Fruit fly (Drosophila melanogaster) whole organism, embryonic: Measurements from ENCODE around the gene Eip75B.

Experiments used
- BEAF-32 ChIP-seq: fragments of 200-800 bp; sonication (Bioruptor generic); optimal IDR thresholded peaks from 3 replicates; lab custom pipeline; 2017; ENCODE audit warnings: missing biosample characterization, missing genetic modification characterization, mild to moderate bottlenecking, moderate library complexity, missing genetic modification reagents
- CG1024 ChIP-seq: fragments of 200-800 bp; sonication (Bioruptor generic); IDR thresholded peaks from 2 replicates; pipeline ENCODE4 v1.3.6; 2022; ENCODE audit warnings: missing biosample characterization, missing genetic modification characterization
- CG11247 ChIP-seq: fragments of 200-800 bp; sonication (Bioruptor generic); IDR thresholded peaks from 2 replicates; pipeline ENCODE4 v1.3.6; 2022; ENCODE audit warnings: missing biosample characterization, missing genetic modification characterization
- CG11560 ChIP-seq: fragments of 200-800 bp; sonication (Bioruptor generic); IDR thresholded peaks from 3 replicates; pipeline ENCODE4 v1.3.6; 2022; ENCODE audit warnings: missing biosample characterization, missing genetic modification characterization
- CG12155 ChIP-seq: fragments of 200-800 bp; sonication (Bioruptor generic); optimal IDR thresholded peaks from 3 replicates; lab custom pipeline; 2016; ENCODE audit warnings: missing biosample characterization, missing genetic modification characterization
- CG12299 ChIP-seq: fragments of 200-800 bp; sonication (Bioruptor generic); optimal IDR thresholded peaks from 2 replicates; lab custom pipeline; 2018; ENCODE audit warnings: missing biosample characterization, mild to moderate bottlenecking, missing genetic modification characterization
- CG12391 ChIP-seq: fragments of 200-800 bp; sonication (Bioruptor generic); optimal IDR thresholded peaks from 3 replicates; lab custom pipeline; 2018; ENCODE audit warnings: missing biosample characterization, mild to moderate bottlenecking, missing genetic modification characterization, moderate library complexity
- CG13287 ChIP-seq: fragments of 200-800 bp; sonication (Bioruptor generic); IDR thresholded peaks from 2 replicates; pipeline ENCODE4 v1.3.6; 2022; ENCODE audit warnings: missing biosample characterization, missing genetic modification characterization; ENCODE audit not compliant: partially characterized antibody
- CG14860 ChIP-seq: fragments of 200-800 bp; sonication (Bioruptor generic); IDR thresholded peaks from 3 replicates; pipeline ENCODE4 v1.3.6; 2022; ENCODE audit warnings: missing biosample characterization, missing genetic modification characterization; ENCODE audit not compliant: partially characterized antibody
- CG15479 ChIP-seq: fragments of 200-800 bp; sonication (Bioruptor generic); optimal IDR thresholded peaks from 3 replicates; lab custom pipeline; 2019; ENCODE audit warnings: missing biosample characterization, mild to moderate bottlenecking, missing genetic modification characterization, moderate library complexity
- CG1603 ChIP-seq: fragments of 200-800 bp; sonication (Bioruptor generic); optimal IDR thresholded peaks from 2 replicates; lab custom pipeline; 2019; ENCODE audit warnings: missing biosample characterization, mild to moderate bottlenecking, missing genetic modification characterization, moderate library complexity
- CG1647 ChIP-seq: fragments of 200-800 bp; sonication (Bioruptor generic); optimal IDR thresholded peaks from 3 replicates; lab custom pipeline; 2016; ENCODE audit warnings: missing biosample characterization, missing genetic modification characterization
- CG16779 ChIP-seq: fragments of 200-800 bp; sonication (Bioruptor generic); IDR thresholded peaks from 2 replicates; pipeline ENCODE4 v1.3.6; 2022; ENCODE audit warnings: missing biosample characterization, missing genetic modification characterization
- CG17361 ChIP-seq: fragments of 200-800 bp; sonication (Bioruptor generic); IDR thresholded peaks from 3 replicates; pipeline ENCODE4 v1.3.6; 2022; ENCODE audit warnings: missing biosample characterization, missing genetic modification characterization
- CG17385 ChIP-seq: fragments of 200-800 bp; sonication (Bioruptor generic); optimal IDR thresholded peaks from 3 replicates; lab custom pipeline; 2018; ENCODE audit warnings: missing biosample characterization, mild to moderate bottlenecking, missing genetic modification characterization
- CG32532 ChIP-seq: fragments of 200-800 bp; sonication (Bioruptor generic); IDR thresholded peaks from 2 replicates; pipeline ENCODE4 v1.3.6; 2022; ENCODE audit warnings: missing biosample characterization, missing genetic modification characterization
- CG34376 ChIP-seq: fragments of 200-800 bp; sonication (Bioruptor generic); optimal IDR thresholded peaks from 2 replicates; lab custom pipeline; 2018; ENCODE audit warnings: missing biosample characterization, mild to moderate bottlenecking, missing genetic modification characterization
- CG34422 ChIP-seq: fragments of 200-800 bp; sonication (Bioruptor generic); IDR thresholded peaks from 3 replicates; pipeline ENCODE4 v1.3.6; 2022; ENCODE audit warnings: missing biosample characterization, missing genetic modification characterization
- CG4730 ChIP-seq: fragments of 200-800 bp; sonication (Bioruptor generic); IDR thresholded peaks from 2 replicates; pipeline ENCODE4 v1.3.6; 2022; ENCODE audit warnings: missing biosample characterization, missing genetic modification characterization
- CG5245 ChIP-seq: fragments of 200-800 bp; sonication (Bioruptor generic); optimal IDR thresholded peaks from 3 replicates; lab custom pipeline; 2016; ENCODE audit warnings: missing biosample characterization, missing genetic modification characterization
- CG5953 ChIP-seq: fragments of 200-800 bp; sonication (Bioruptor generic); IDR thresholded peaks from 2 replicates; pipeline ENCODE4 v1.3.6; 2022; ENCODE audit warnings: missing biosample characterization, missing genetic modification characterization
- CG6791 ChIP-seq: fragments of 200-800 bp; sonication (Bioruptor generic); IDR thresholded peaks from 3 replicates; pipeline ENCODE4 v1.3.6; 2022; ENCODE audit warnings: missing biosample characterization, missing genetic modification characterization; ENCODE audit not compliant: partially characterized antibody
- CG8281 ChIP-seq: fragments of 200-800 bp; sonication (Bioruptor generic); optimal IDR thresholded peaks from 2 replicates; lab custom pipeline; 2018; ENCODE audit warnings: missing biosample characterization, mild to moderate bottlenecking, missing genetic modification characterization, moderate library complexity
- Doc3 ChIP-seq: fragments of 200-800 bp; sonication (Bioruptor generic); IDR thresholded peaks from 3 replicates; pipeline ENCODE4 v1.3.6; 2022; ENCODE audit warnings: missing biosample characterization, missing genetic modification characterization; ENCODE audit not compliant: partially characterized antibody
- E2f2 ChIP-seq: fragments of 200-800 bp; sonication (Bioruptor generic); IDR thresholded peaks from 2 replicates; pipeline ENCODE4 v1.3.6; 2022; ENCODE audit warnings: missing biosample characterization, missing genetic modification characterization
- HmgD ChIP-seq: fragments of 200-800 bp; sonication (Bioruptor generic); optimal IDR thresholded peaks from 3 replicates; lab custom pipeline; 2016; ENCODE audit warnings: missing biosample characterization, missing genetic modification characterization
- Hmx ChIP-seq: fragments of 200-800 bp; sonication (Bioruptor generic); optimal IDR thresholded peaks from 2 replicates; lab custom pipeline; 2016; ENCODE audit warnings: missing biosample characterization, missing genetic modification characterization
- MESR4 ChIP-seq: fragments of 200-800 bp; sonication (Bioruptor generic); optimal IDR thresholded peaks from 2 replicates; lab custom pipeline; 2018; ENCODE audit warnings: missing biosample characterization, mild to moderate bottlenecking, missing genetic modification characterization, moderate library complexity
- Poxn ChIP-seq: fragments of 200-800 bp; sonication (Bioruptor generic); IDR thresholded peaks from 2 replicates; pipeline ENCODE4 v1.3.6; 2022; ENCODE audit warnings: missing biosample characterization, missing genetic modification characterization
- Stat92E ChIP-seq, 3 experiments: fragments of >200 bp in 2 of 3; fragments of 200-800 bp in 1 of 3; sonication (Bioruptor generic) in 1 of 3; optimal IDR thresholded peaks; 2 replicates each; lab custom pipeline; 2017 to 2019; ENCODE audit warnings: missing biosample characterization in 3 of 3, missing genetic modification characterization in 3 of 3, mild to moderate bottlenecking in 1 of 3, moderate library complexity in 1 of 3
- TFAM ChIP-seq: fragments of 200-800 bp; sonication (Bioruptor generic); optimal IDR thresholded peaks from 2 replicates; lab custom pipeline; 2017; ENCODE audit warnings: missing biosample characterization, missing genetic modification characterization, inconsistent platforms
- Trl ChIP-seq, 3 experiments: fragments of >200 bp in 2 of 3; fragments of 200-800 bp in 1 of 3; sonication (Bioruptor generic) in 1 of 3; optimal IDR thresholded peaks; 2 replicates in 1 of 3; 3 replicates in 2 of 3; lab custom pipeline; 2016 to 2017; ENCODE audit warnings: missing biosample characterization in 1 of 3, missing genetic modification characterization in 1 of 3
- Usf ChIP-seq: fragments of 200-800 bp; sonication (Bioruptor generic); optimal IDR thresholded peaks from 2 replicates; lab custom pipeline; 2017; ENCODE audit warnings: missing genotype, missing biosample characterization, missing genetic modification characterization
- aop ChIP-seq: fragments of 200-800 bp; sonication (Bioruptor generic); IDR thresholded peaks from 2 replicates; pipeline ENCODE4 v1.3.6; 2022; ENCODE audit warnings: missing biosample characterization, missing genetic modification characterization
- bcd ChIP-seq: fragments of 200-800 bp; sonication (Bioruptor generic); optimal IDR thresholded peaks from 2 replicates; lab custom pipeline; 2017; ENCODE audit warnings: missing biosample characterization, mild to moderate bottlenecking, missing genetic modification characterization
- br ChIP-seq: fragments of >200 bp; optimal IDR thresholded peaks from 2 replicates; lab custom pipeline; 2017
- croc ChIP-seq: fragments of 200-800 bp; sonication (Bioruptor generic); conservative IDR thresholded peaks from 3 replicates; pipeline ENCODE4 v1.3.6; 2022; ENCODE audit warnings: missing biosample characterization, missing genetic modification characterization
- cwo ChIP-seq: fragments of 200-800 bp; sonication (Bioruptor generic); optimal IDR thresholded peaks from 3 replicates; lab custom pipeline; 2017; ENCODE audit warnings: missing biosample characterization, missing genetic modification characterization, mild to moderate bottlenecking, moderate library complexity, missing genetic modification reagents
- fd3F ChIP-seq: fragments of 200-800 bp; sonication (Bioruptor generic); optimal IDR thresholded peaks from 2 replicates; lab custom pipeline; 2018; ENCODE audit warnings: missing biosample characterization, mild to moderate bottlenecking, missing genetic modification characterization, moderate library complexity
- ind ChIP-seq: fragments of 200-800 bp; sonication (Bioruptor generic); optimal IDR thresholded peaks from 3 replicates; lab custom pipeline; 2016; ENCODE audit warnings: missing biosample characterization, missing genetic modification characterization
- insv ChIP-seq, 2 experiments: fragments of 200-800 bp; sonication (Bioruptor generic); optimal IDR thresholded peaks; 3 replicates each; lab custom pipeline; 2016 to 2018; ENCODE audit warnings: missing biosample characterization in 2 of 2, missing genetic modification characterization in 2 of 2
- inv ChIP-seq: fragments of 200-800 bp; sonication (Bioruptor generic); IDR thresholded peaks from 2 replicates; pipeline ENCODE4 v1.3.6; 2022; ENCODE audit warnings: missing biosample characterization, missing genetic modification characterization; ENCODE audit not compliant: partially characterized antibody
- nau ChIP-seq: fragments of 200-800 bp; sonication (Bioruptor generic); optimal IDR thresholded peaks from 3 replicates; lab custom pipeline; 2017; ENCODE audit warnings: missing biosample characterization, mild to moderate bottlenecking, missing genetic modification characterization, missing genetic modification reagents
- nmo ChIP-seq: fragments of 200-800 bp; sonication (Bioruptor generic); optimal IDR thresholded peaks from 2 replicates; lab custom pipeline; 2018; ENCODE audit warnings: missing biosample characterization, mild to moderate bottlenecking, missing genetic modification characterization, moderate library complexity
- salm ChIP-seq: fragments of 200-800 bp; sonication (Bioruptor generic); optimal IDR thresholded peaks from 2 replicates; lab custom pipeline; 2018; ENCODE audit warnings: missing biosample characterization, mild to moderate bottlenecking, missing genetic modification characterization
- schlank ChIP-seq: fragments of 200-800 bp; sonication (Bioruptor generic); optimal IDR thresholded peaks from 2 replicates; lab custom pipeline; 2018; ENCODE audit warnings: missing biosample characterization, mild to moderate bottlenecking, missing genetic modification characterization
- unpg ChIP-seq: fragments of 200-800 bp; sonication (Bioruptor generic); optimal IDR thresholded peaks from 3 replicates; lab custom pipeline; 2018; ENCODE audit warnings: missing biosample characterization, mild to moderate bottlenecking, missing genetic modification characterization, moderate library complexity
- vfl ChIP-seq: fragments of 200-800 bp; sonication (Bioruptor generic); optimal IDR thresholded peaks from 2 replicates; lab custom pipeline; 2016; ENCODE audit warnings: missing biosample characterization, missing genetic modification characterization

Gene Eip75B

dm6 chr3L:18005055-18005874, 59.2 kb downstream of the Eip75B start (continued):
- TF ChIP-seq inv (GFP tag; lab: Robert Waterston, UW), result no peak
- no peak for TF ChIP-seq aop (GFP tag; lab: Robert Waterston, UW)
- no peak for TF ChIP-seq CG34376 (GFP tag; lab: Kevin White, UChicago)
- peak; percentile 72 for TF ChIP-seq salm
- TF ChIP-seq CG34422 (GFP tag; lab: Robert Waterston, UW), result peak; percentile 71; the same call in 2 of the 3 replicates
- TF ChIP-seq BEAF-32, result no peak
- TF ChIP-seq CG13287 (GFP tag; lab: Robert Waterston, UW), result no peak
- peak; percentile 62 for TF ChIP-seq CG12155
- TF ChIP-seq croc (GFP tag; lab: Robert Waterston, UW), result peak; percentile 78
- TF ChIP-seq CG12299 (tag; lab: Kevin White, UChicago), result no peak
- no peak for TF ChIP-seq CG11560 (tag; lab: Robert Waterston, UW)
- peak; percentile 73 for TF ChIP-seq unpg (GFP tag; lab: Kevin White, UChicago)
- TF ChIP-seq HmgD (GFP tag; lab: Kevin White, UChicago), result no peak
- no peak for TF ChIP-seq CG16779
- TF ChIP-seq fd3F (GFP tag; lab: Kevin White, UChicago), result peak; percentile 26
- peak; percentile 62 for TF ChIP-seq nau (GFP tag; lab: Kevin White, UChicago)
- TF ChIP-seq CG8281 (tag; lab: Kevin White, UChicago), result peak; percentile 41
- peak; percentile 53 for TF ChIP-seq ind
- TF ChIP-seq CG5245 (GFP tag; lab: Kevin White, UChicago), result peak; percentile 53
- TF ChIP-seq insv (GFP tag; optimal IDR thresholded peaks at IDR 0.05; lab: Kevin White, UChicago), result no peak
- TF ChIP-seq CG6791, result no peak
- no peak for TF ChIP-seq TFAM (GFP tag; lab: Kevin White, UChicago)
- peak; percentile 8 to 56 for TF ChIP-seq Trl (optimal IDR thresholded peaks at IDR 0.05; lab: Kevin White, UChicago)
- TF ChIP-seq Trl (GFP tag; optimal IDR thresholded peaks at IDR 0.05; lab: Kevin White, UChicago), result peak; percentile 67
- peak in 1 of 3 experiments; percentile 84 for TF ChIP-seq Stat92E (GFP tag; optimal IDR thresholded peaks at IDR 0.05; lab: Kevin White, UChicago)
- TF ChIP-seq CG15479 (GFP tag; lab: Kevin White, UChicago), result peak; percentile 64
- no peak for TF ChIP-seq CG11247 (GFP tag; lab: Robert Waterston, UW)
- 0 out of 2 replicates have a peak, but pooled peaks have one; percentile 32 for TF ChIP-seq CG4730 (GFP tag; lab: Robert Waterston, UW)
- peak; percentile 75 for TF ChIP-seq CG17385 (GFP tag; lab: Kevin White, UChicago)
- no peak for TF ChIP-seq MESR4 (GFP tag; lab: Kevin White, UChicago)
- TF ChIP-seq cwo (GFP tag; lab: Kevin White, UChicago), result peak; percentile 42
- peak; percentile 10 for TF ChIP-seq CG1647 (GFP tag; lab: Kevin White, UChicago)
- TF ChIP-seq CG17361, result peak; percentile 97
- TF ChIP-seq br (lab: Kevin White, UChicago), result no peak
- no peak for TF ChIP-seq CG5953
- no peak for TF ChIP-seq Doc3 (GFP tag; lab: Robert Waterston, UW)
- TF ChIP-seq Poxn (GFP tag; lab: Robert Waterston, UW), result no peak
- no peak for TF ChIP-seq CG32532
- TF ChIP-seq vfl (GFP tag; lab: Kevin White, UChicago), result no peak
- peak; percentile 27 for TF ChIP-seq Hmx (GFP tag; lab: Kevin White, UChicago)
- peak; percentile 66 for TF ChIP-seq CG1603 (tag; lab: Kevin White, UChicago)
- no peak for TF ChIP-seq schlank (tag; lab: Kevin White, UChicago)
- TF ChIP-seq CG1024 (GFP tag; lab: Robert Waterston, UW), result peak; percentile 32; the same call in 1 of the 2 replicates
- peak; percentile 78 for TF ChIP-seq bcd (GFP tag; lab: Kevin White, UChicago)
- TF ChIP-seq CG12391 (tag; lab: Kevin White, UChicago), result peak; percentile 91
- peak; percentile 41 for TF ChIP-seq E2f2 (GFP tag; lab: Robert Waterston, UW)
- TF ChIP-seq nmo (GFP tag; lab: Kevin White, UChicago), result peak; percentile 96
- peak; percentile 88 for TF ChIP-seq Usf
- TF ChIP-seq CG14860 (GFP tag; lab: Robert Waterston, UW), result no peak
